Fruit fly (Drosophila melanogaster) whole organism, prepupa: ENCODE data around the gene CG46525.

Source experiments
- CG11294 ChIP-seq: fragments of 200-800 bp; sonication (Bioruptor generic); IDR thresholded peaks from 2 replicates; pipeline ENCODE4 v1.3.6; 2022; ENCODE audit warnings: missing biosample characterization, missing genetic modification characterization
- CG6276 ChIP-seq: fragments of 200-800 bp; sonication (Bioruptor generic); optimal IDR thresholded peaks from 2 replicates; lab custom pipeline; 2017; ENCODE audit warnings: missing biosample characterization, mild to moderate bottlenecking, missing genetic modification characterization
- CG8319 ChIP-seq: fragments of 200-800 bp; sonication (Bioruptor generic); optimal IDR thresholded peaks from 3 replicates; lab custom pipeline; 2016; ENCODE audit warnings: missing biosample characterization, missing genetic modification characterization
- CG8632 ChIP-seq: fragments of 200-800 bp; sonication (Bioruptor generic); optimal IDR thresholded peaks from 3 replicates; lab custom pipeline; 2016; ENCODE audit warnings: missing biosample characterization, missing genetic modification characterization
- Ets21C ChIP-seq: fragments of 200-800 bp; sonication (Bioruptor generic); optimal IDR thresholded peaks from 3 replicates; lab custom pipeline; 2016; ENCODE audit warnings: missing biosample characterization, missing genetic modification characterization
- Hr4 ChIP-seq: fragments of 200-800 bp; sonication (Bioruptor generic); optimal IDR thresholded peaks from 3 replicates; lab custom pipeline; 2016; ENCODE audit warnings: missing biosample characterization, missing genetic modification characterization
- Sox102F ChIP-seq: fragments of 200-800 bp; sonication (Bioruptor generic); optimal IDR thresholded peaks from 2 replicates; lab custom pipeline; 2016; ENCODE audit warnings: missing biosample characterization, mild to moderate bottlenecking, missing genetic modification characterization
- dsx ChIP-seq: fragments of 200-800 bp; optimal IDR thresholded peaks from 3 replicates; lab custom pipeline; 2019; ENCODE audit warnings: missing biosample characterization, mild to moderate bottlenecking, missing genetic modification characterization, moderate library complexity; ENCODE audit not compliant: poor library complexity, severe bottlenecking
- eg ChIP-seq: fragments of 200-800 bp; sonication (Bioruptor generic); IDR thresholded peaks from 3 replicates; pipeline ENCODE4 v1.3.6; 2022; ENCODE audit warnings: missing biosample characterization, missing genetic modification characterization
- fd59A ChIP-seq: fragments of 200-800 bp; sonication (Bioruptor generic); optimal IDR thresholded peaks from 2 replicates; lab custom pipeline; 2017; ENCODE audit warnings: missing biosample characterization, mild to moderate bottlenecking, missing genetic modification characterization, missing genetic modification reagents
- net ChIP-seq: fragments of 200-800 bp; sonication (Bioruptor generic); optimal IDR thresholded peaks from 3 replicates; lab custom pipeline; 2016; ENCODE audit warnings: missing biosample characterization, missing genetic modification characterization
- ss ChIP-seq, 2 experiments: fragments of 200-800 bp; sonication (Bioruptor generic); optimal IDR thresholded peaks; 2 replicates in 1 of 2; 3 replicates in 1 of 2; lab custom pipeline; 2017 to 2018; ENCODE audit warnings: mild to moderate bottlenecking in 2 of 2, missing biosample characterization in 2 of 2, missing genetic modification characterization in 2 of 2, moderate library complexity in 1 of 2
- topi ChIP-seq: fragments of 200-800 bp; sonication (Bioruptor generic); optimal IDR thresholded peaks from 3 replicates; lab custom pipeline; 2016; ENCODE audit warnings: missing biosample characterization, missing genetic modification characterization

DNA sequence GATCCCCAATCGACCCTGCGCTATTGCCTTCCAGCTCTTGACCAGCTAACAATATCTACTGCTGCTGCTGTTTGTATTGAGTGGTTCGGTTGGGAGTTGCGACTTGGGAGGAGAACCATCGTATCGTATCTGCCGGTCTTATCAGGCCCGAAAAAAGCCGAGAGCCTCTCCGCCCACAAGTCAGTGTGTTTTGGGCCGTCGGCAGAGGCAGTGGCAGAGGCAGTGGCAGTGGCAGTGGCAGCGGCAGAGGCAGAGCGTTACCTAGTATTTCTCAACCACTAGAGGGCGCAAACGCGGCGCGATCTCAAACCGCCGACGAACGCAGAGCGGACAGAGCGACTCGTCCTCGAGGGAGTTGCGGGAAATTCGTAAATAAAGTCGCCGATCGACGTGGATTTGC is 4.9 kb upstream of the CG46525 start, which contains the start of gene SecCl:
- TF ChIP-seq eg (GFP tag; lab: Robert Waterston, UW), result 0 out of 3 replicates have a peak, but pooled peaks have one; percentile 16
- no peak for TF ChIP-seq dsx
- no peak for TF ChIP-seq Ets21C (GFP tag; lab: Kevin White, UChicago)
- TF ChIP-seq ss (GFP tag; optimal IDR thresholded peaks at IDR 0.05; lab: Kevin White, UChicago), result no peak
- no peak for TF ChIP-seq Hr4 (GFP tag; lab: Kevin White, UChicago)
- TF ChIP-seq CG8319 (GFP tag; lab: Kevin White, UChicago), result no peak
- no peak for TF ChIP-seq fd59A
- no peak for TF ChIP-seq topi (GFP tag; lab: Kevin White, UChicago)
- TF ChIP-seq CG11294 (GFP tag; lab: Robert Waterston, UW), result no peak
- no peak for TF ChIP-seq CG8632 (GFP tag; lab: Kevin White, UChicago)
- TF ChIP-seq net, result no peak
- no peak for TF ChIP-seq Sox102F (GFP tag; lab: Kevin White, UChicago)
- no peak for TF ChIP-seq CG6276 (GFP tag; lab: Kevin White, UChicago)
